Worm (Caenorhabditis elegans) whole organism, young adult: ENCODE results near the gene zig-13.

ENCODE experiments used
- B0261.1 ChIP-seq: sonication (generic microtip); optimal IDR thresholded peaks from 2 replicates; lab custom pipeline; 2016; ENCODE audit warnings: mild to moderate bottlenecking, missing genetic modification characterization, moderate library complexity, missing compliant biosample characterization
- D2030.7 ChIP-seq: fragments of 200-800 bp; sonication (Bioruptor generic); IDR thresholded peaks from 2 replicates; pipeline ENCODE4 v1.3.6; 2022; ENCODE audit warnings: missing genetic modification reagents, missing genetic modification characterization, missing compliant biosample characterization
- F10E7.11 ChIP-seq: sonication (generic microtip); optimal IDR thresholded peaks from 2 replicates; lab custom pipeline; 2017; ENCODE audit warnings: mild to moderate bottlenecking, missing genetic modification characterization, moderate library complexity, missing compliant biosample characterization
- F23B12.7 ChIP-seq: sonication (generic microtip); optimal IDR thresholded peaks from 2 replicates; lab custom pipeline; 2017; ENCODE audit warnings: missing genetic modification characterization, mild to moderate bottlenecking, missing compliant biosample characterization, antibody characterized with exemption, moderate library complexity; ENCODE audit not compliant: insufficient read depth
- F33H1.4 ChIP-seq: fragments of 200-800 bp; sonication (Bioruptor generic); IDR thresholded peaks from 2 replicates; pipeline ENCODE4 v1.3.6; 2022; ENCODE audit warnings: missing genetic modification reagents, missing genetic modification characterization, missing compliant biosample characterization
- K12H6.12 ChIP-seq: fragments of 200-800 bp; sonication (Bioruptor generic); optimal IDR thresholded peaks from 2 replicates; lab custom pipeline; 2018; ENCODE audit warnings: mild to moderate bottlenecking, missing genetic modification characterization, missing compliant biosample characterization
- Y56A3A.18 ChIP-seq: fragments of 200-800 bp; sonication (Bioruptor generic); IDR thresholded peaks from 2 replicates; pipeline ENCODE4 v1.3.6; 2022; ENCODE audit warnings: missing genetic modification reagents, missing genetic modification characterization, missing compliant biosample characterization
- Y95B8A.8 ChIP-seq: fragments of 200-800 bp; sonication (Bioruptor generic); IDR thresholded peaks from 2 replicates; pipeline ENCODE4 v1.3.6; 2022; ENCODE audit warnings: missing genetic modification reagents, missing genetic modification characterization, missing compliant biosample characterization
- atf-7 ChIP-seq: sonication (generic microtip); optimal IDR thresholded peaks from 2 replicates; lab custom pipeline; 2017; ENCODE audit warnings: mild to moderate bottlenecking, missing genetic modification characterization, missing compliant biosample characterization
- attf-3 ChIP-seq: fragments of 200-800 bp; sonication (Bioruptor generic); conservative IDR thresholded peaks from 2 replicates; pipeline ENCODE4 v1.3.6; 2022; ENCODE audit warnings: missing genetic modification reagents, missing genetic modification characterization, missing compliant biosample characterization
- attf-6 ChIP-seq: fragments of 200-800 bp; sonication (Bioruptor generic); IDR thresholded peaks from 2 replicates; pipeline ENCODE4 v1.3.6; 2022; ENCODE audit warnings: missing genetic modification reagents, missing genetic modification characterization, missing compliant biosample characterization
- bed-1 ChIP-seq: fragments of 200-800 bp; sonication (Bioruptor generic); IDR thresholded peaks from 2 replicates; pipeline ENCODE4 v1.3.6; 2022; ENCODE audit warnings: missing genetic modification reagents, missing genetic modification characterization, missing compliant biosample characterization
- ccch-3 ChIP-seq: fragments of 200-800 bp; sonication (Bioruptor generic); optimal IDR thresholded peaks from 2 replicates; lab custom pipeline; 2018; ENCODE audit warnings: mild to moderate bottlenecking, missing genetic modification characterization, missing compliant biosample characterization
- ceh-79 ChIP-seq: sonication (generic microtip); optimal IDR thresholded peaks from 2 replicates; lab custom pipeline; 2017; ENCODE audit warnings: mild to moderate bottlenecking, missing genetic modification characterization, missing compliant biosample characterization
- dpff-1 ChIP-seq: sonication (generic microtip); optimal IDR thresholded peaks from 2 replicates; lab custom pipeline; 2017; ENCODE audit warnings: mild to moderate bottlenecking, missing genetic modification characterization, missing compliant biosample characterization
- dpl-1 ChIP-seq: fragments of 150-350 bp; optimal IDR thresholded peaks from 2 replicates; lab custom pipeline; 2014; ENCODE audit warnings: missing biosample characterization, missing genetic modification reagents, missing genetic modification characterization
- efl-1 ChIP-seq: fragments of 150-350 bp; optimal IDR thresholded peaks from 2 replicates; lab custom pipeline; 2014; ENCODE audit warnings: missing biosample characterization, missing genetic modification reagents, missing genetic modification characterization
- egl-18 ChIP-seq: fragments of 200-800 bp; sonication (Bioruptor generic); IDR thresholded peaks from 2 replicates; pipeline ENCODE4 v1.3.6; 2022; ENCODE audit warnings: missing genetic modification reagents, missing genetic modification characterization, missing compliant biosample characterization
- egl-44 ChIP-seq: fragments of 200-800 bp; sonication (Bioruptor generic); IDR thresholded peaks from 2 replicates; pipeline ENCODE4 v1.3.6; 2022; ENCODE audit warnings: missing genetic modification reagents, missing genetic modification characterization, missing compliant biosample characterization
- him-1 ChIP-seq: sonication (generic microtip); optimal IDR thresholded peaks from 2 replicates; lab custom pipeline; 2016; ENCODE audit warnings: missing genotype, missing genetic modification reagents, missing genetic modification characterization, missing compliant biosample characterization
- hmg-1.2 ChIP-seq: fragments of 200-800 bp; sonication (Bioruptor generic); IDR thresholded peaks from 2 replicates; pipeline ENCODE4 v1.3.6; 2022; ENCODE audit warnings: missing genetic modification reagents, missing genetic modification characterization, missing compliant biosample characterization
- hmg-20 ChIP-seq: fragments of 200-800 bp; sonication (Bioruptor generic); IDR thresholded peaks from 2 replicates; pipeline ENCODE4 v1.3.6; 2022; ENCODE audit warnings: missing genetic modification reagents, missing genetic modification characterization, missing compliant biosample characterization
- hrde-1 ChIP-seq: sonication (generic microtip); optimal IDR thresholded peaks from 2 replicates; lab custom pipeline; 2016; ENCODE audit warnings: missing genetic modification characterization, mild to moderate bottlenecking, missing compliant biosample characterization, moderate library complexity, missing genotype, missing genetic modification reagents, borderline replicate concordance
- let-526 ChIP-seq: fragments of 200-800 bp; sonication (Bioruptor generic); IDR thresholded peaks from 2 replicates; pipeline ENCODE4 v1.3.6; 2022; ENCODE audit warnings: missing genetic modification reagents, missing genetic modification characterization, missing compliant biosample characterization
- madf-3 ChIP-seq: fragments of 200-800 bp; sonication (Bioruptor generic); IDR thresholded peaks from 2 replicates; pipeline ENCODE4 v1.3.6; 2022; ENCODE audit warnings: missing genetic modification reagents, missing genetic modification characterization, missing compliant biosample characterization
- nfyb-1 ChIP-seq: fragments of 200-800 bp; sonication (Bioruptor generic); IDR thresholded peaks from 2 replicates; pipeline ENCODE4 v1.3.6; 2022; ENCODE audit warnings: missing genetic modification reagents, missing genetic modification characterization, missing compliant biosample characterization
- nhr-27 ChIP-seq: fragments of 200-800 bp; sonication (Bioruptor generic); optimal IDR thresholded peaks from 2 replicates; lab custom pipeline; 2018; ENCODE audit warnings: mild to moderate bottlenecking, missing genetic modification characterization, moderate library complexity, missing compliant biosample characterization
- pbrm-1 ChIP-seq: fragments of 200-800 bp; sonication (Bioruptor generic); IDR thresholded peaks from 2 replicates; pipeline ENCODE4 v1.3.6; 2022; ENCODE audit warnings: missing genetic modification reagents, missing genetic modification characterization, missing compliant biosample characterization
- sdz-38 ChIP-seq: sonication (generic microtip); optimal IDR thresholded peaks from 2 replicates; lab custom pipeline; 2016; ENCODE audit warnings: missing genotype, missing genetic modification characterization, missing compliant biosample characterization
- snpc-3.4 ChIP-seq: sonication (generic microtip); optimal IDR thresholded peaks from 2 replicates; lab custom pipeline; 2017; ENCODE audit warnings: missing genetic modification characterization, mild to moderate bottlenecking, missing compliant biosample characterization, antibody characterized with exemption, moderate library complexity, missing genotype, missing genetic modification reagents
- somi-1 ChIP-seq: fragments of 200-800 bp; sonication (Bioruptor generic); optimal IDR thresholded peaks from 2 replicates; lab custom pipeline; 2018; ENCODE audit warnings: mild to moderate bottlenecking, missing genetic modification characterization, missing compliant biosample characterization
- unc-130 ChIP-seq: sonication (generic microtip); optimal IDR thresholded peaks from 2 replicates; lab custom pipeline; 2016; ENCODE audit warnings: missing genetic modification reagents, missing genetic modification characterization, missing compliant biosample characterization
- unc-62 ChIP-seq: fragments of 150-350 bp; optimal IDR thresholded peaks from 2 replicates; lab custom pipeline; 2014; ENCODE audit warnings: missing biosample characterization, missing genetic modification reagents, missing genetic modification characterization
- xnd-1 ChIP-seq: sonication (generic microtip); optimal IDR thresholded peaks from 2 replicates; lab custom pipeline; 2016; ENCODE audit warnings: missing genotype, missing genetic modification reagents, missing genetic modification characterization, missing compliant biosample characterization
- zim-3 ChIP-seq: sonication (generic microtip); optimal IDR thresholded peaks from 2 replicates; lab custom pipeline; 2017; ENCODE audit warnings: mild to moderate bottlenecking, missing genetic modification characterization, moderate library complexity, missing compliant biosample characterization
- ztf-25 ChIP-seq: fragments of 200-800 bp; sonication (Bioruptor generic); IDR thresholded peaks from 2 replicates; pipeline ENCODE4 v1.3.6; 2022; ENCODE audit warnings: missing genetic modification reagents, missing genetic modification characterization, missing compliant biosample characterization
- ztf-3 ChIP-seq: fragments of 200-800 bp; sonication (Bioruptor generic); optimal IDR thresholded peaks from 2 replicates; lab custom pipeline; 2018; ENCODE audit warnings: mild to moderate bottlenecking, missing genetic modification characterization, missing compliant biosample characterization

The zig-13 gene

DNA sequence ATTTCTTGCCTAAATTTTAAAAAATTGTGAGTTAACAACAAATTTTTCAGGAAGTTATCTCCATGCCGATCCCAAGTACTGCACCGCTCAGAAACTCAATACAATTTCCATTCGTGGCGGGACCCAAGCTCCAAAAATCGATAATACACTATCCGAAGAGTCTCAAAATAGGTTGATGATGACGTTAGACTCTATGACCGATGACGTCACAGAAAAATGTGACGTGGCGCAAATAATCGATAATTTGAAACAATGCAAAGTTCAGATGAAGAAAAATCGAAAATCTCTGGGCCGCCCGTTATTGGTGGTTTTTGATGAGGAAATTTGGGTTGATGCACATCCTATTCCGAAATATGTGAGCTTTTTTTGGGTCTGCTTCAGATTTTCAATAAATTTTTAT, 27.8 kb upstream of the zig-13 start (continued):
- TF ChIP-seq F33H1.4 (GFP tag; lab: Robert Waterston, UW) (no peak), zim-3 (no peak), pbrm-1 (GFP tag; lab: Robert Waterston, UW) (no peak)

DNA sequence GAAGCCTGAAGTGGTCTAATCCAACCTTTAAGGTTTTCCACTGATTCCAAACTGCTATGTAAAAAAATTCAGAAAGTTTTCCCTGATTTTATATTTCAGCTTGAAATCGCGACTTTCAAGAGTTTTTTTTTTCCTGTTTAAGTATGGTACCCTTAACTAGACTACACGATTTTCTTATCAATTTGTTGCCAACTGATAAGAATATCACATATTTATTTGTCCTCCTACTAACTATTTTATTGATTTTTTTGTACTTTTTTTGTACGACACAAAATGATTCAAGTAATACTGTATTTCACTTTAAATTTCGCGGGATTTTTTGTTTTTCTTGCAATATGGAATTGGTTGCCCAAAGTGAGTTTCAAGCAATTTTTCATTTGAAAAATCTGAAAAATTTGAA, 26.5 kb upstream of the zig-13 start:
- TF ChIP-seq somi-1 (GFP tag; lab: Kevin White, UChicago) (no peak), attf-3 (GFP tag; lab: Robert Waterston, UW) (no peak), ztf-25 (GFP tag; lab: Robert Waterston, UW) (no peak), egl-44 (no peak), him-1 (tag; lab: Kevin White, UChicago) (no peak), dpff-1 (tag; lab: Kevin White, UChicago) (no peak), ccch-3 (GFP tag; lab: Kevin White, UChicago) (no peak), hrde-1 (tag; lab: Kevin White, UChicago) (no peak), xnd-1 (tag; lab: Kevin White, UChicago) (no peak)

DNA sequence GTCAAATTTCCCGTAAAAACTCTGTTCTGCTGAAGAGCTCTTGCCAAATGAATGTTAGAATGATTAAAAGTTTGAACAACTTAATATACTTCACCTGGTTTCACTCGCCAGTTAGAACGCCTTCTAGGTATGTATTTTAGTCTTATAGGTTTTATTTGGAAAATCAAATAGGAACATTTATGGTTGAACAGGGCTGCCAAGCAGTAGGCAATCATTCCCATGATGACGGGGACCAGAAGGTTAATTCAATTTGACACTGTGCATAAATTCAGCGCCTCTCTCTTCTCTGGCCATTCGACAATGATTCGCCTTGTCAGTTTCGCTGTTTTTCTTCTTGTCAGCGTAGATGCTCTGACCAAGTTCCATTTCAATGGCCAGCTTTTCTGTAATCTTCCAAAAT, 25.5 kb upstream of the zig-13 start, which contains the start of gene F40G9.15:
F40G9.15 (plus strand) TSS at position 301 of the 400 bp plus-strand sequence.
- no peak for TF ChIP-seq let-526 (GFP tag; lab: Robert Waterston, UW)
- TF ChIP-seq B0261.1: no peak
- no peak for TF ChIP-seq zim-3
- TF ChIP-seq D2030.7 (GFP tag; lab: Robert Waterston, UW): no peak
- TF ChIP-seq attf-6 (GFP tag; lab: Robert Waterston, UW): no peak
- no peak for TF ChIP-seq egl-18 (GFP tag; lab: Robert Waterston, UW)
- TF ChIP-seq dpl-1 (GFP tag; lab: Kevin White, UChicago): no peak
- no peak for TF ChIP-seq Y56A3A.18 (GFP tag; lab: Robert Waterston, UW)
- no peak for TF ChIP-seq him-1 (tag; lab: Kevin White, UChicago)
- TF ChIP-seq unc-62 (GFP tag; lab: Kevin White, UChicago): no peak
- no peak for TF ChIP-seq hmg-1.2
- TF ChIP-seq unc-130 (GFP tag; lab: Kevin White, UChicago): no peak
- TF ChIP-seq snpc-3.4 (tag; lab: Kevin White, UChicago): no peak
- TF ChIP-seq efl-1 (GFP tag; lab: Kevin White, UChicago): no peak
- TF ChIP-seq F23B12.7 (tag; lab: Kevin White, UChicago): no peak
- no peak for TF ChIP-seq sdz-38 (tag; lab: Kevin White, UChicago)
- TF ChIP-seq nhr-27 (tag; lab: Kevin White, UChicago): no peak
- TF ChIP-seq Y95B8A.8: no peak

DNA sequence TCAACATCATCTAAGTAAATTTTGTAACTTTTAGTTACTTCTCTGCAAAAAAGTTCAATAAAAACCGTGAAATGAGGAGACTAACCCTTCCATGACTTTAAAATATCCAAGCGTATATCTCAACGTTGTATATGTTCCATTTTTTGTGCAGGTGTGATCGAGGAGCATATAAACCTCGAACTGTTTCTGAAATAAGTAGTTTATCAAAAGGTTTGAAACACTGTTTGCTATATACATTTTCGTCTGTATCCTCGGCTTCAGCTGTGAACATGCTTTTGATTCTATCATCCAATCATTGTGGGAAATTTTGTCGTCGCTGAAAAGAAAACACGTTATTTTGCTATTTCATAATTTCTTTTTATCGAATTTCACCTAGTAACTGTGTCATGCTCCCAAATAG, 24.4 kb upstream of the zig-13 start, which contains the start of gene F40G9.5:
F40G9.5 (plus strand) TSS at position 301 of the 400 bp plus-strand sequence.
- TF ChIP-seq bed-1 (GFP tag; lab: Robert Waterston, UW): no peak
- TF ChIP-seq nfyb-1: no peak
- no peak for TF ChIP-seq F33H1.4 (GFP tag; lab: Robert Waterston, UW)
- no peak for TF ChIP-seq ceh-79 (tag; lab: Kevin White, UChicago)
- no peak for TF ChIP-seq pbrm-1 (GFP tag; lab: Robert Waterston, UW)
- no peak for TF ChIP-seq atf-7
- no peak for TF ChIP-seq unc-130 (GFP tag; lab: Kevin White, UChicago)
- TF ChIP-seq, all 124 proteins: peak for 0

DNA sequence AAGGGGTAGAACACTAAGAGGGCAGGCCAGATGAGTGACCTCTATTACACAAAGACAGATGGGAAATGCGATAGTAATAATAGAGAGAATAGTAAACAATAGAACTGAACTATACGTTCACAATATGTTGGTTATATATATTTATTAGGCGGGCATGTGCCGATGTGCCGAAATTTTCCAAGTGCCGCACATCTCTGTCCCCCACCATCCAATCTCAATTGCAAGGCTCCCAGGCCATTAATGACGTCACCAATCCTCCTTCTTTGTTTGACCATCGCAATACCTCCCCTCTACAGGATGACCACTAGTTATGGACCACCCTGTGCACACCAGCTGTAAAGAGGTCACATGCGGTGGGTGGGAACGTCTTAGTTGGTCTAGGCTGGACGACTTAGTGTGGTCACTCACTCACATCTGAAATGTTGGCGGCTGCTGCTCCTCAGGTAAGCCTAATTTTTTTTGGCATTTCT, 22.6 kb upstream of the zig-13 start, which contains the start of gene F40G9.6:
F40G9.6 (plus strand) TSS at position 420 of the 470 bp plus-strand sequence.
- TF ChIP-seq F10E7.11 (tag; lab: Kevin White, UChicago): no peak
- TF ChIP-seq K12H6.12 (tag; lab: Kevin White, UChicago): no peak
- TF ChIP-seq hmg-20: no peak
- no peak for TF ChIP-seq dpff-1 (tag; lab: Kevin White, UChicago)
- no peak for TF ChIP-seq madf-3 (GFP tag; lab: Robert Waterston, UW)
- no peak for TF ChIP-seq egl-18 (GFP tag; lab: Robert Waterston, UW)
- no peak for TF ChIP-seq ztf-3 (GFP tag; lab: Kevin White, UChicago)
